Fruit fly (Drosophila melanogaster): ENCODE results near the gene aos.

The aos gene

DNA sequence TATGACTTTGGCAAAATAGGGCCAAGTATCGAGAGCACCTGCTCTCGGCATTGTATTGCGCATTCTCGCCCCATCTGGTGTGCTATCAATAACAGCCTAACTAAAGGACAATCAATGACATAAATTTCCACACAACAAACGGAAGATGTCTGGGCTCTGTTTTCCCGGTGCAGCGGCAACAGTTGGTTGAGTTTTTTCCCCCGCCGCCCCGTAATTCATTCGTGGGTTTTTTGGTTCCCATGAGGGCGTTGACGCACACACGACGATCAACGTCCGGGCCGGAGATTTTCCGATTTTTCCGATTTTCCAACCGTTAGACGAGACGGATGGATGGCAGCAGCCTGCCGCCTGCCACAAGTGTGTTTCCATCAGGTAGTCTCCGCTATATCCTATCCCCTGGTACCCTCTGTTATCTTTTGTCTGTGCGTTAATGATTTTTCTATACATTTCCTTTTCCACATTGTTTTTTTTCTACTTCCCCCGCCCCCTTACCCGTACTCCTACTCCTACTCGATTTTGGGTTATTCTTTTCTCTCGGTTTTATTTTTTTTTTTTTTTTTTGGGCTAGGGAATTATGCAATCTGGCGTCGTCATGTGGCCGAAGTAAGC lies 7.8 kb downstream of the aos start:
- TF ChIP-seq pan (optimal IDR thresholded peaks at IDR 0.05) = no peak
- no peak for TF ChIP-seq EcR (GFP tag; optimal IDR thresholded peaks at IDR 0.05)
- TF ChIP-seq Dll (optimal IDR thresholded peaks at IDR 0.05) = no peak
- TF ChIP-seq CG8478 (optimal IDR thresholded peaks at IDR 0.05) = no peak
- TF ChIP-seq psq (optimal IDR thresholded peaks at IDR 0.05) = no peak
- TF ChIP-seq usp (GFP tag; optimal IDR thresholded peaks at IDR 0.05) = no peak

DNA sequence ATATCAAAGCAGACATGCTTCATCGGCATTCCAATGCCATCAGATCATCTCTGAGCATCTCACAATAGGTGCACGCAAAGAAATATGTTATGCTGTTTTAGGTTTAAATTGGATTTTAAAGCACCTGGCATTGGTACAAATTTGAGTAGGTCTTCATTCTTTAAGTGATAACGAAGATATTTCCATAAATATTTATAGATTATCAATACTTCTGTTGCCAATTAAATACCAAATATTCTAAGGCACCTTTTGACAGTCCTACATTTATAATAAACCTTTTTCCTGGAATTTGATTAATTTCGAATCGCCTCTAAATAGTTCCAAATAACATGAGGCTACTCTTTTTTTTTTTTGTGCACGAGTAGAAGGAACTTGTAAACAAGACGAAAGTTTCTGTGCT lies 9.3 kb downstream of the aos start:
- TF ChIP-seq usp (GFP tag; optimal IDR thresholded peaks at IDR 0.05) (no peak), psq (optimal IDR thresholded peaks at IDR 0.05) (no peak), Dll (optimal IDR thresholded peaks at IDR 0.05) (no peak), CG8478 (optimal IDR thresholded peaks at IDR 0.05) (no peak), EcR (GFP tag; optimal IDR thresholded peaks at IDR 0.05) (no peak), pan (optimal IDR thresholded peaks at IDR 0.05) (no peak)

DNA sequence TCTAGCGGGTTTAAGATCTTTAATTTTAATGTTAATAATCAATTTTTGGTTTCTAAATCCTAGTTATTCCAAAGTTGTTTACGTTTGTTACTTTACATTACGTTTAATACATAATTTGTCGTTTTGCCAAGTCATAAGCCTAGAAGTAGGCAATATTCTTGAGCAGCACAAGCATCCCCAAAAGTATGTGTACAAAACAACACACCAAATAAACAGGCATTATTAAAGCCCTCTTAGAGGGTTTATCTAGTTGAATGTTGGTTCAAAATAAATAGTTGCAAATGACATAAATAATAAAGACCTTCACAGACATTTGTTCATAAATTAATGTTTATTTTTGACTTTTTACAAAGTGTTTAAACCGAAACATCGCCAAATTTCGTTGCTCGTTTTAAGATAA lies 13.4 kb downstream of the aos start:
- TF ChIP-seq CG8478 (optimal IDR thresholded peaks at IDR 0.05) (no peak), psq (optimal IDR thresholded peaks at IDR 0.05) (no peak), EcR (GFP tag; optimal IDR thresholded peaks at IDR 0.05) (no peak), Dll (optimal IDR thresholded peaks at IDR 0.05) (no peak), pan (optimal IDR thresholded peaks at IDR 0.05) (no peak), usp (GFP tag; optimal IDR thresholded peaks at IDR 0.05) (no peak)

DNA sequence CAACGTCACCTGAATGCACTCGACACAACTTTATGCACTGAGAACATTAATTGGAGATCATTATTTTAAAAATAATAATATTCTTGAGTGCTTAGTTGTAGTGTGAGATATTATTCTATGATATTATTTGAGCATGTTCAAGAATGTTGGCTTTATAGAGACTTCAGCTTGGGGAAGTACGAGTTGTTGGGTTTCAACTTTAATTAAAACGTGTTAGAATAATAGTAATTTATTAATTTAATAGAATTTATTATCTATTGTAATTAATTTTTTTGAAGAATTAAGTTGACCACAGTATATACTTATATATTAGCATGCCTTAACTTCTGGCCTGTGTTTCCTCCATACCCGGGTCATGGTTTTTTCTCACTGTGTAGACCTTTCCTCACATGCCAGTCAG lies 19.6 kb downstream of the aos start:
- TF ChIP-seq pan (optimal IDR thresholded peaks at IDR 0.05) = no peak
- TF ChIP-seq psq (optimal IDR thresholded peaks at IDR 0.05) = no peak
- no peak for TF ChIP-seq CG8478 (optimal IDR thresholded peaks at IDR 0.05)

DNA sequence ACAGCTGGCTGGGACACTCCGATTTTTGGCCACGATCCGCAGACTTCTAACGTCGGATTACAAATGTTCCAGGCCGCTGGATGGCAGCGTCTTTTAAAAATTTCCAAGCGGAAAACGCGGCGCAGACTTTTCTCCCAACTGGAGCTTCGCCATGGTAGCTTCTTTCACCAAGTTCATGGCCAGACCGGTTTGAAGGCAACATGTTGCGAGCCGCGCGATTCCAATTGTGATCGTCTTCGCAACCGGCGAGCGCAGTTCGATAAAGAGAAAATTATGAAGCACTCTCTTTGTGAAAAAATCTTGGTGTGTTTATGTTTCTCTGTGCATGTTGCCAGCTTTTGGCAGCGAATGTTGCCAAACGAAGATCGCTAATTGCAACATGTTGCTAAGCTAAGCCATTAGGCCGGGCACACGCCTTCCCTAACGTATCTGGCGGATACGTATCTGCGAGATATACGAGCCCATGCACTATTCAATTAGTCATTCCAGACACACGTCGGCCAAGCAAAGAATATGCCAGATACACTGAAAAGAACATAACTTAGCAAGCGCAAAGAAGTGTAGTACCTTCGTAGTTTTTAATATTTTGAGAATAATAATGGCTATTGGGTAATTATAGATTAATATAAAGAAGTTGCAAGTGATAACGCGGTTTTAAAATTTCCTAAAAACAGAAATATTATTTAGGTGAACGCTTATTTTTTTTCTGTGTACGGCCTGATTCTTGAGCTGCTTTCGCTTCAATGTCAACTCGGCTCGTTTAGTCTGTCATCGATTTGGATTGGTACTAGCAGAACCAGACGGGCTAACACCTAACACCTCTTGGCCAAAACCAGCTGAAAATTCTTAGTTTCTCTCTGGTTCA lies 31.3 kb downstream of the aos start, which contains the start of gene dsx-c73A:
dsx-c73A (minus strand) TSS at position 72 of the 865 bp plus-strand sequence.
- TF ChIP-seq pan (optimal IDR thresholded peaks at IDR 0.05) (no peak), psq (optimal IDR thresholded peaks at IDR 0.05) (no peak), EcR (GFP tag; optimal IDR thresholded peaks at IDR 0.05) (no peak), Dll (optimal IDR thresholded peaks at IDR 0.05) (no peak), usp (GFP tag; optimal IDR thresholded peaks at IDR 0.05) (no peak), CG8478 (optimal IDR thresholded peaks at IDR 0.05) (no peak)

DNA sequence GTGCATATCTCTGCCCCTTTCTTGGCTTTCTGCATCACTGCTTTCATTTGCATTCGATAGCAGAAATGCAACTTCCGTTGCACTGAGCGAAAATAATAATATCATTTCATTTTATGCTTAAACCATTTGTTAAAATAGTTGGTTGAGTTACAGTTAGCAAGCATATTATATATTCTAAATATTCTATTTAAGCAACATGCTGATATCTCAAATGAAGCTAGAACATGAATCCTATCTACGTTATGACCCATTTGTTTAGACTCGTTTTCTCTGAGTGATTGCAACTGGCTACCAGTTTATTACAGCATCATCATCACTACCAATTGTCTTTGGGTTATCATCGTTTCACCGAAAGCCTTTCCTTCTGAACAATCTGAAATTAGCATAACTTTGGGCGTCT lies 40.8 kb downstream of the aos start:
- TF ChIP-seq EcR (GFP tag; optimal IDR thresholded peaks at IDR 0.05) (no peak), CG8478 (optimal IDR thresholded peaks at IDR 0.05) (no peak), pan (optimal IDR thresholded peaks at IDR 0.05) (no peak), Dll (optimal IDR thresholded peaks at IDR 0.05) (no peak), psq (optimal IDR thresholded peaks at IDR 0.05) (no peak), usp (GFP tag; optimal IDR thresholded peaks at IDR 0.05) (no peak)

DNA sequence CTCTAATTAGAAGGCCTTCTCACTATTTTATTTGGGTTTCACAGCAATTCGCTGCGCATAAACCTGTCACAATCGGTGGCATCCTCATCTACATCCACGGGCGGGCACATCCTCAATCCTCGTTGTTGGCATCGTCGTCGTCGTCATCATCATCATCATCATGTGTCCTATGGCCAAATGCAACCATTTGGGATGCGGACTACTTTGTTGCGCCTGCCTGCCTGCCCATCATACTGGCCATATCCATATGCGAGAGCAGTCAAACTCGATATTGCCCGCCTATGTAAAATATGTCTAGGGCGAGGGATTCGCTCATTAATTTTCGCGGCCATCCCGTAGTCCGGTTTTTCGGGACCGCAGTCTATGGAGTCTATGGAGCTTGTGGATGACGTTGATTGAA lies 46.2 kb downstream of the aos start:
- TF ChIP-seq CG8478 (optimal IDR thresholded peaks at IDR 0.05) (no peak), Dll (optimal IDR thresholded peaks at IDR 0.05) (no peak), psq (optimal IDR thresholded peaks at IDR 0.05) (no peak), usp (GFP tag; optimal IDR thresholded peaks at IDR 0.05) (no peak), EcR (GFP tag; optimal IDR thresholded peaks at IDR 0.05) (no peak), pan (optimal IDR thresholded peaks at IDR 0.05) (no peak)

DNA sequence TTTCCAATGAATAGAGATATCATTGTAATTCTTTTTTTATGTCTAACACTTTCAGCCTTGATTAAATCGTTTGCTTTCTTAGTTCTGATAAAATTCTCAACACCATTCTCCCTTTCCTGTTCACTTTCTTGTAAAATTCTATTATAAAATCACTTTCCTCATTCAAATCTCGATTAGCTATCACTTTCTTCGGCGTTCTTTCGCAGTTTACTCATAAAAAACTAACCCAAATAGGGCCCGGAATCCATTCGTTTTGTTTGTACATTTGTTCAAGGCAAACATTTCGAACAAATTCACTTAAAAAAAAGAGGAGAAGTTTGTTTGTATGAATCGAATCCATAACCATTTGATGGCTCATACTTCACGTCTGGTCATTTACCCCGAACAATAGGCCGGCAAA lies 49.9 kb downstream of the aos start:
- TF ChIP-seq usp (GFP tag; optimal IDR thresholded peaks at IDR 0.05) = no peak
- TF ChIP-seq CG8478 (optimal IDR thresholded peaks at IDR 0.05) = no peak
- TF ChIP-seq EcR (GFP tag; optimal IDR thresholded peaks at IDR 0.05) = no peak
- no peak for TF ChIP-seq psq (optimal IDR thresholded peaks at IDR 0.05)

DNA sequence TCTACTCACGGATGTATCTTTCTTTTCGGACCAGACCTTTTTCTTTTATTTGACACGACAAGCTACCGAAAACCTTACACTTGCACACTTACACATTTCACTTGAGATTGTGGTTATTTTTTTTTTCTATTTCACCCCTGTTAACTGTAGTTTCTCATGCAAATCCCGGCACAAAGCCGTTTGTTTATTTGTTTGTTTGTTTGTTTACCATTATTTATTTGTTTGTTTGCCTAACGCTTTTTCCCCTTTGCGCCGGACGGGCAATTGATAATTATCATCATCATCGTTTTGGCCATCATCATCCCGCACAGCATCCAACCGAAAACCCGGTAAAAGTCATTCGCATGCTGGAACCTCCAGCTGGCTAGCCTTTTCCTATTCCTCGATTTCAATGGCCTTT lies 52.4 kb downstream of the aos start:
- no peak for TF ChIP-seq EcR (GFP tag; optimal IDR thresholded peaks at IDR 0.05)

DNA sequence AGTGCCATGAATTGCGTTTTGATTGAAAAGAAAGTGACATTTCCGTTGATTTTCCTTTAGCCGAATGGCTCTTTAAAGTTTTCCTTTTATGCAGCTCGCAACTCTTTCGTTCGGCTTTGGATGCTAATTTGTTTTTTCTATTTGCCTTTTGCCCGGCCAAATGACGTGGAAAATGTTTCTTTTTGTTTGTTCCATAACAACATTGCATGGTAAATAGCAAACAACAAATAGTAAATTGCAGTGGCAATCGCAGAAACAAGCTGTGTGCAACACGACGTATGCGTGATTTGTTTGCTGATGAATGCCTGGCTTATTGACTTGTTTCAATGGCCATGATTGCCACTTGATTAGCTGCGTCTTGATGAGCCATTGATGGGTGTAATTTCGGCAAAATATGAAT lies 54.0 kb downstream of the aos start:
- TF ChIP-seq pan (optimal IDR thresholded peaks at IDR 0.05) (no peak), usp (GFP tag; optimal IDR thresholded peaks at IDR 0.05) (no peak), EcR (GFP tag; optimal IDR thresholded peaks at IDR 0.05) (no peak), Dll (optimal IDR thresholded peaks at IDR 0.05) (no peak), psq (optimal IDR thresholded peaks at IDR 0.05) (no peak), CG8478 (optimal IDR thresholded peaks at IDR 0.05) (no peak)
